Fruit fly (Drosophila melanogaster): Measurements from ENCODE around the gene Myo81F.

The Myo81F gene

dm6 chr3R:566699-567098, at the start of gene Myo81F:
Gene Myo81F, plus strand, starts transcription at chr3R:567076.
- TF ChIP-seq noc (tag; optimal IDR thresholded peaks at IDR 0.05) = no peak

- TF ChIP-seq noc (tag; optimal IDR thresholded peaks at IDR 0.05) = no peak
Measured at dm6 chr3R:1212579-1212978, 645.7 kb downstream of the Myo81F start.

dm6 chr3R:1455593-1455992, 888.7 kb downstream of the Myo81F start:
- TF ChIP-seq noc (tag; optimal IDR thresholded peaks at IDR 0.05) = no peak

dm6 chr3R:1867001-1867400, 1300.1 kb downstream of the Myo81F start:
- no peak for TF ChIP-seq noc (tag; optimal IDR thresholded peaks at IDR 0.05)

- no peak for TF ChIP-seq noc (tag; optimal IDR thresholded peaks at IDR 0.05)
Measured at dm6 chr3R:2110959-2111358, 1544.1 kb downstream of the Myo81F start.

- TF ChIP-seq noc (tag; optimal IDR thresholded peaks at IDR 0.05) = no peak
Measured at dm6 chr3R:2169792-2170191, 1602.9 kb downstream of the Myo81F start.

dm6 chr3R:2411789-2412188, 1844.9 kb downstream of the Myo81F start:
- TF ChIP-seq noc (tag; optimal IDR thresholded peaks at IDR 0.05) = no peak
